Worm (Caenorhabditis elegans): ENCODE data around the gene Y75B7AR.1.

The Y75B7AR.1 gene

ce11 chrV:1389838-1390237 is 3.0 kb downstream of the Y75B7AR.1 start:
- TF ChIP-seq ceh-63 (GFP tag; optimal IDR thresholded peaks at IDR 0.05) (no peak), elt-2 (tag; optimal IDR thresholded peaks at IDR 0.05) (peak; percentile 34), pqm-1 (tag; optimal IDR thresholded peaks at IDR 0.05) (peak; percentile 25)

ce11 chrV:1388247-1388646 is 4.6 kb downstream of the Y75B7AR.1 start:
- no peak for TF ChIP-seq zip-4 (GFP tag; optimal IDR thresholded peaks at IDR 0.05)
- TF ChIP-seq elt-2 (tag; optimal IDR thresholded peaks at IDR 0.05), result peak; percentile 15

ce11 chrV:1383206-1383908 is 9.4 kb downstream of the Y75B7AR.1 start, which contains the start of gene rga-4:
rga-4 (minus strand) TSS chrV:1383256.
- TF ChIP-seq snpc-4 (tag; optimal IDR thresholded peaks at IDR 0.05), result no peak
- TF ChIP-seq ceh-8 (GFP tag; optimal IDR thresholded peaks at IDR 0.05), result peak; percentile 82
- peak; percentile 66 to 81 (median 74) for TF ChIP-seq dpl-1 (GFP tag; optimal IDR thresholded peaks at IDR 0.05)
- TF ChIP-seq unc-86 (tag; optimal IDR thresholded peaks at IDR 0.05), result peak; percentile 40
- no peak for TF ChIP-seq tlp-1 (tag; optimal IDR thresholded peaks at IDR 0.05)
- TF ChIP-seq nhr-85 (tag), result peak; percentile 2
- TF ChIP-seq nhr-12 (tag; optimal IDR thresholded peaks at IDR 0.05), result no peak
- TF ChIP-seq mep-1 (tag; optimal IDR thresholded peaks at IDR 0.05), result peak; percentile 60
- TF ChIP-seq nhr-47 (tag; optimal IDR thresholded peaks at IDR 0.05), result peak; percentile 49
- TF ChIP-seq ztf-11 (tag; optimal IDR thresholded peaks at IDR 0.05), result peak in 1 of 2 experiments; percentile 27
- TF ChIP-seq nhr-20 (tag; optimal IDR thresholded peaks at IDR 0.05), result peak; percentile 45
- peak; percentile 43 for TF ChIP-seq rnt-1 (tag; optimal IDR thresholded peaks at IDR 0.05)
- TF ChIP-seq zag-1 (tag; optimal IDR thresholded peaks at IDR 0.05), result no peak
- TF ChIP-seq swsn-7 (tag; optimal IDR thresholded peaks at IDR 0.05), result peak; percentile 46
- TF ChIP-seq nhr-71 (tag; optimal IDR thresholded peaks at IDR 0.05), result peak; percentile 47
- peak; percentile 45 for TF ChIP-seq xbp-1 (tag; optimal IDR thresholded peaks at IDR 0.05)
- TF ChIP-seq hlh-4 (tag; optimal IDR thresholded peaks at IDR 0.05), result no peak
- no peak for TF ChIP-seq ceh-63 (GFP tag; optimal IDR thresholded peaks at IDR 0.05)
- peak; percentile 31 for TF ChIP-seq unc-130 (tag; optimal IDR thresholded peaks at IDR 0.05)
- 0 out of 2 replicates have a peak, but pooled peaks have one; percentile 23 for TF ChIP-seq grh-1 (GFP tag; IDR thresholded peaks at IDR 0.05)
- TF ChIP-seq ztf-4 (tag; optimal IDR thresholded peaks at IDR 0.05), result no peak
- no peak for TF ChIP-seq aly-2 (tag; optimal IDR thresholded peaks at IDR 0.05)
- TF ChIP-seq snu-23 (GFP tag; optimal IDR thresholded peaks at IDR 0.05), result peak; percentile 53
- peak; percentile 49 to 71 for TF ChIP-seq efl-1 (optimal IDR thresholded peaks at IDR 0.05)
- TF ChIP-seq efl-1 (GFP tag; optimal IDR thresholded peaks at IDR 0.05 in 1 of 2), result peak; percentile 83 to 98
- TF ChIP-seq vab-15 (tag; optimal IDR thresholded peaks at IDR 0.05), result peak; percentile 75
- no peak for TF ChIP-seq zip-4 (GFP tag; optimal IDR thresholded peaks at IDR 0.05)
- TF ChIP-seq irx-1 (tag; optimal IDR thresholded peaks at IDR 0.05), result peak; percentile 34
- TF ChIP-seq F16B12.6 (tag; optimal IDR thresholded peaks at IDR 0.05), result peak; percentile 87
- TF ChIP-seq mdl-1 (tag; optimal IDR thresholded peaks at IDR 0.05), result peak in 1 of 2 experiments; percentile 6
- TF ChIP-seq tbx-2 (tag; optimal IDR thresholded peaks at IDR 0.05), result peak; percentile 17
- TF ChIP-seq lsy-2 (tag; optimal IDR thresholded peaks at IDR 0.05), result peak; percentile 38 to 41
- peak; percentile 73 for TF ChIP-seq dsc-1 (tag; optimal IDR thresholded peaks at IDR 0.05)
- peak; percentile 67 to 78 for TF ChIP-seq lin-35 (GFP tag; optimal IDR thresholded peaks at IDR 0.05)
- TF ChIP-seq ceh-82 (tag; optimal IDR thresholded peaks at IDR 0.05), result peak in 1 of 3 experiments; percentile 12

- TF ChIP-seq zip-4 (GFP tag; optimal IDR thresholded peaks at IDR 0.05), result no peak
- no peak for TF ChIP-seq ztf-4 (tag; optimal IDR thresholded peaks at IDR 0.05)
- no peak for TF ChIP-seq vab-15 (tag; optimal IDR thresholded peaks at IDR 0.05)
- no peak for TF ChIP-seq ceh-88 (GFP tag; IDR thresholded peaks at IDR 0.05)
- TF ChIP-seq nhr-28 (tag; optimal IDR thresholded peaks at IDR 0.05), result no peak
- no peak for TF ChIP-seq nhr-84 (tag; optimal IDR thresholded peaks at IDR 0.05)
These were observed 14.8 kb downstream of the Y75B7AR.1 start for ce11 chrV:1378010-1378409.
